Fruit fly (Drosophila melanogaster) whole organism, prepupa: ENCODE measurements around the gene O-fut2.
A peak's percentile ranks its signal among the peaks of the same experiment; 100 is the strongest.

Experiments
- CG11294 ChIP-seq: fragments of 200-800 bp; sonication (Bioruptor generic); IDR thresholded peaks from 2 replicates; pipeline ENCODE4 v1.3.6; 2022; ENCODE audit warnings: missing biosample characterization, missing genetic modification characterization
- CG16779 ChIP-seq: fragments of 200-800 bp; sonication (Bioruptor generic); optimal IDR thresholded peaks from 3 replicates; lab custom pipeline; 2017; ENCODE audit warnings: missing biosample characterization, mild to moderate bottlenecking, missing genetic modification characterization
- CG9139 ChIP-seq: fragments of 200-800 bp; sonication (Bioruptor generic); optimal IDR thresholded peaks from 3 replicates; lab custom pipeline; 2017; ENCODE audit warnings: missing biosample characterization, mild to moderate bottlenecking, missing genetic modification characterization
- Eip75B ChIP-seq: fragments of 200-800 bp; sonication (Bioruptor generic); optimal IDR thresholded peaks from 3 replicates; lab custom pipeline; 2016; ENCODE audit warnings: missing biosample characterization, missing genetic modification characterization
- esn ChIP-seq: fragments of 200-800 bp; sonication (Bioruptor generic); optimal IDR thresholded peaks from 2 replicates; lab custom pipeline; 2016; ENCODE audit warnings: missing biosample characterization, mild to moderate bottlenecking, missing genetic modification characterization, moderate library complexity
- topi ChIP-seq: fragments of 200-800 bp; sonication (Bioruptor generic); optimal IDR thresholded peaks from 3 replicates; lab custom pipeline; 2016; ENCODE audit warnings: missing biosample characterization, missing genetic modification characterization
- vri ChIP-seq: fragments of 200-800 bp; sonication (Bioruptor generic); optimal IDR thresholded peaks from 3 replicates; lab custom pipeline; 2016; ENCODE audit warnings: missing biosample characterization, mild to moderate bottlenecking, missing genetic modification characterization

- TF ChIP-seq CG11294 (no peak), CG16779 (peak; percentile 28), esn (peak; percentile 66), CG9139 (GFP tag; lab: Kevin White, UChicago) (peak; percentile 61), topi (GFP tag; lab: Kevin White, UChicago) (peak; percentile 70), Eip75B (GFP tag; lab: Kevin White, UChicago) (peak; percentile 51), vri (peak; percentile 64)
Observed at dm6 chrX:1482840-1483518, 17.2 kb upstream of the O-fut2 start, which contains the start of the genes sta and inc.
